Worm (Caenorhabditis elegans): ENCODE measurements around the gene adm-4.

adm-4 gene

ce11 chrX:7817555-7817954 is 19.5 kb upstream of the adm-4 start:
- TF ChIP-seq ceh-82 (tag; optimal IDR thresholded peaks at IDR 0.05) (no peak), sem-4 (tag; optimal IDR thresholded peaks at IDR 0.05) (no peak), ceh-16 (tag; optimal IDR thresholded peaks at IDR 0.05) (no peak), nhr-10 (tag; optimal IDR thresholded peaks at IDR 0.05) (no peak), gmeb-1 (tag; optimal IDR thresholded peaks at IDR 0.05) (no peak), Y55F3AM.14 (GFP tag; optimal IDR thresholded peaks at IDR 0.05) (no peak), aly-2 (tag; optimal IDR thresholded peaks at IDR 0.05) (no peak)

ce11 chrX:7816434-7816974 is 18.4 kb upstream of the adm-4 start, which contains the start of the genes sek-1 and R03G5.6:
Gene sek-1, plus strand, starts transcription at chrX:7816734.
Gene R03G5.6, minus strand, starts transcription at chrX:7816924.
- TF ChIP-seq nhr-6 (tag; optimal IDR thresholded peaks at IDR 0.05) (no peak), lin-11 (tag; optimal IDR thresholded peaks at IDR 0.05) (no peak), mbf-1 (tag; optimal IDR thresholded peaks at IDR 0.05) (no peak), lsy-2 (tag; optimal IDR thresholded peaks at IDR 0.05) (no peak), peb-1 (tag; optimal IDR thresholded peaks at IDR 0.05) (no peak), ztf-4 (tag; optimal IDR thresholded peaks at IDR 0.05) (no peak), fos-1 (tag; optimal IDR thresholded peaks at IDR 0.05) (no peak), elt-3 (tag; optimal IDR thresholded peaks at IDR 0.05) (no peak), nhr-21 (tag; optimal IDR thresholded peaks at IDR 0.05) (no peak), blmp-1 (tag; optimal IDR thresholded peaks at IDR 0.05; ENCODE audit: insufficient read depth) (no peak), nhr-237 (tag; optimal IDR thresholded peaks at IDR 0.05) (no peak)

- no peak for TF ChIP-seq unc-62 (GFP tag; optimal IDR thresholded peaks at IDR 0.05)
- TF ChIP-seq crh-2 (tag; optimal IDR thresholded peaks at IDR 0.05) = no peak
These were observed 17.1 kb upstream of the adm-4 start for ce11 chrX:7815230-7815629.

ce11 chrX:7814747-7815146 is 16.6 kb upstream of the adm-4 start:
- TF ChIP-seq elt-1 (tag; optimal IDR thresholded peaks at IDR 0.05) = no peak
- TF ChIP-seq ztf-4 (tag; optimal IDR thresholded peaks at IDR 0.05) = peak; percentile 15
- peak; percentile 25 for TF ChIP-seq nhr-21 (tag; optimal IDR thresholded peaks at IDR 0.05)
- peak; percentile 3 for TF ChIP-seq egl-27 (tag; optimal IDR thresholded peaks at IDR 0.05)
- TF ChIP-seq nhr-25 (tag; optimal IDR thresholded peaks at IDR 0.05) = peak; percentile 65
- peak; percentile 47 for TF ChIP-seq nhr-129 (tag; optimal IDR thresholded peaks at IDR 0.05)
- TF ChIP-seq mab-5 (tag; optimal IDR thresholded peaks at IDR 0.05) = no peak
- peak; percentile 39 for TF ChIP-seq C34F6.9 (tag; optimal IDR thresholded peaks at IDR 0.05)
- peak; percentile 72 for TF ChIP-seq fos-1 (tag; optimal IDR thresholded peaks at IDR 0.05)
- TF ChIP-seq blmp-1 (tag; optimal IDR thresholded peaks at IDR 0.05; ENCODE audit: insufficient read depth) = peak; percentile 68
- TF ChIP-seq gmeb-1 (tag; optimal IDR thresholded peaks at IDR 0.05) = peak; percentile 48
- TF ChIP-seq crh-2 (tag; optimal IDR thresholded peaks at IDR 0.05) = peak; percentile 46
- TF ChIP-seq F13H6.1 (tag; optimal IDR thresholded peaks at IDR 0.05) = peak; percentile 37
- TF ChIP-seq sma-9 (GFP tag; optimal IDR thresholded peaks at IDR 0.05) = peak; percentile 75
- no peak for TF ChIP-seq sma-9 (tag; optimal IDR thresholded peaks at IDR 0.05)
- no peak for TF ChIP-seq nhr-237 (tag; optimal IDR thresholded peaks at IDR 0.05)
- peak in 1 of 2 experiments; percentile 10 for TF ChIP-seq lsy-2 (tag; optimal IDR thresholded peaks at IDR 0.05)
- no peak for TF ChIP-seq alr-1 (tag; optimal IDR thresholded peaks at IDR 0.05)
- no peak for TF ChIP-seq unc-39 (tag; optimal IDR thresholded peaks at IDR 0.05)
- TF ChIP-seq sma-3 (GFP tag; optimal IDR thresholded peaks at IDR 0.05) = peak; percentile 67
- peak; percentile 35 for TF ChIP-seq unc-55 (GFP tag; optimal IDR thresholded peaks at IDR 0.05)

ce11 chrX:7810991-7811390 is 12.9 kb upstream of the adm-4 start:
- TF ChIP-seq unc-55 (GFP tag; optimal IDR thresholded peaks at IDR 0.05) (peak; percentile 22), lin-13 (GFP tag; optimal IDR thresholded peaks at IDR 0.05) (peak; percentile 30), nhr-129 (tag; optimal IDR thresholded peaks at IDR 0.05) (peak; percentile 9), Y55F3AM.14 (GFP tag; optimal IDR thresholded peaks at IDR 0.05) (no peak), lsy-2 (tag; optimal IDR thresholded peaks at IDR 0.05) (peak in 1 of 2 experiments; percentile 33), crh-2 (tag; optimal IDR thresholded peaks at IDR 0.05) (peak; percentile 46), C34F6.9 (tag; optimal IDR thresholded peaks at IDR 0.05) (peak; percentile 25), nhr-21 (tag; optimal IDR thresholded peaks at IDR 0.05) (peak; percentile 41), sma-9 (GFP tag; optimal IDR thresholded peaks at IDR 0.05) (peak; percentile 69), sma-9 (tag; optimal IDR thresholded peaks at IDR 0.05) (no peak), ztf-11 (tag; optimal IDR thresholded peaks at IDR 0.05) (no peak), nhr-6 (tag; optimal IDR thresholded peaks at IDR 0.05) (peak; percentile 34), nhr-237 (tag; optimal IDR thresholded peaks at IDR 0.05) (no peak), lin-39 (tag; optimal IDR thresholded peaks at IDR 0.05) (no peak)
